Worm (Caenorhabditis elegans) whole organism, L1 larva: ENCODE data around the gene sre-16.

Source experiments
- C04F5.9 ChIP-seq: sonication (generic microtip); optimal IDR thresholded peaks from 2 replicates; lab custom pipeline; 2016; ENCODE audit warnings: missing genetic modification characterization, missing compliant biosample characterization
- C16A3.4 ChIP-seq: fragments of 150-350 bp; optimal IDR thresholded peaks from 2 replicates; lab custom pipeline; 2014; ENCODE audit warnings: missing biosample characterization, missing genetic modification characterization
- F16B12.6 ChIP-seq: fragments of 150-350 bp; optimal IDR thresholded peaks from 2 replicates; lab custom pipeline; 2014; ENCODE audit warnings: missing biosample characterization, missing genetic modification characterization
- blmp-1 ChIP-seq: fragments of 150-350 bp; optimal IDR thresholded peaks from 2 replicates; lab custom pipeline; 2014; ENCODE audit warnings: missing biosample characterization, missing genetic modification characterization
- ceh-82 ChIP-seq, 3 experiments: fragments of 150-350 bp in 1 of 3; sonication (generic microtip) in 2 of 3; optimal IDR thresholded peaks; 2 replicates each; lab custom pipeline; 2014 to 2017; ENCODE audit warnings: missing biosample characterization in 3 of 3, missing genetic modification characterization in 3 of 3
- ceh-88 ChIP-seq: fragments of 200-800 bp; sonication (Bioruptor generic); IDR thresholded peaks from 2 replicates; pipeline ENCODE4 v1.3.6; 2022; ENCODE audit warnings: missing genetic modification characterization, missing compliant biosample characterization
- dpl-1 ChIP-seq, 3 experiments: fragments of 150-350 bp in 2 of 3; sonication (generic microtip) in 1 of 3; optimal IDR thresholded peaks; 2 replicates each; lab custom pipeline; 2014 to 2017; ENCODE audit warnings: missing biosample characterization in 3 of 3, missing genetic modification characterization in 3 of 3, missing genetic modification reagents in 3 of 3
- dsc-1 ChIP-seq: sonication (generic microtip); optimal IDR thresholded peaks from 2 replicates; lab custom pipeline; 2016; ENCODE audit warnings: mild to moderate bottlenecking, missing genetic modification characterization, missing compliant biosample characterization
- efl-1 ChIP-seq, 4 experiments: fragments of 150-350 bp; optimal IDR thresholded peaks in 3 of 4; peaks in 1 of 4; 1 replicate in 1 of 4; 2 replicates in 3 of 4; lab custom pipeline; 2014; ENCODE audit warnings: missing biosample characterization in 2 of 4, missing genetic modification characterization in 2 of 4, missing genetic modification reagents in 2 of 4
- fkh-8 ChIP-seq: sonication (generic microtip); optimal IDR thresholded peaks from 2 replicates; lab custom pipeline; 2016; ENCODE audit warnings: mild to moderate bottlenecking, missing genetic modification characterization, missing compliant biosample characterization
- fos-1 ChIP-seq: fragments of 150-350 bp; optimal IDR thresholded peaks from 2 replicates; lab custom pipeline; 2014; ENCODE audit warnings: missing biosample characterization, missing genetic modification characterization
- grh-1 ChIP-seq: fragments of 200-800 bp; sonication (Bioruptor generic); IDR thresholded peaks from 2 replicates; pipeline ENCODE4 v1.3.6; 2022; ENCODE audit warnings: missing genetic modification reagents, missing genetic modification characterization, missing compliant biosample characterization
- isw-1 ChIP-seq: fragments of 200-800 bp; sonication (Bioruptor generic); IDR thresholded peaks from 2 replicates; pipeline ENCODE4 v1.3.6; 2022; ENCODE audit warnings: missing genetic modification characterization, missing compliant biosample characterization
- jun-1 ChIP-seq: fragments of 150-350 bp; optimal IDR thresholded peaks from 2 replicates; lab custom pipeline; 2014; ENCODE audit warnings: missing biosample characterization, missing genetic modification reagents, missing genetic modification characterization
- lin-13 ChIP-seq: fragments of 150-350 bp; optimal IDR thresholded peaks from 2 replicates; lab custom pipeline; 2014; ENCODE audit warnings: missing biosample characterization, missing genetic modification reagents, missing genetic modification characterization
- lin-14 ChIP-seq: fragments of 200-800 bp; sonication (Bioruptor generic); optimal IDR thresholded peaks from 2 replicates; lab custom pipeline; 2018; ENCODE audit warnings: mild to moderate bottlenecking, missing genetic modification characterization, moderate library complexity, missing compliant biosample characterization
- lin-15B ChIP-seq: fragments of 150-350 bp; sonication (generic microtip); optimal IDR thresholded peaks from 3 replicates; lab custom pipeline; 2014; ENCODE audit warnings: missing biosample characterization, missing genetic modification characterization
- lin-35 ChIP-seq, 2 experiments: fragments of 150-350 bp; optimal IDR thresholded peaks; 2 replicates each; lab custom pipeline; 2014; ENCODE audit warnings: missing biosample characterization in 2 of 2, missing genetic modification characterization in 2 of 2, missing genetic modification reagents in 2 of 2
- lsy-2 ChIP-seq, 2 experiments: fragments of 150-350 bp; optimal IDR thresholded peaks; 2 replicates each; lab custom pipeline; 2014; ENCODE audit warnings: missing biosample characterization in 2 of 2, missing genetic modification characterization in 2 of 2
- mdl-1 ChIP-seq, 2 experiments: fragments of 150-350 bp; optimal IDR thresholded peaks; 2 replicates each; lab custom pipeline; 2014 to 2017; ENCODE audit warnings: missing biosample characterization in 2 of 2, missing genetic modification characterization in 2 of 2, inconsistent platforms in 1 of 2
- mep-1 ChIP-seq: fragments of 150-350 bp; optimal IDR thresholded peaks from 2 replicates; lab custom pipeline; 2014; ENCODE audit warnings: missing biosample characterization, missing genetic modification characterization
- nhr-19 ChIP-seq: fragments of 200-800 bp; sonication (Bioruptor generic); conservative IDR thresholded peaks from 2 replicates; pipeline ENCODE4 v1.3.6; 2022; ENCODE audit warnings: missing genetic modification characterization, missing compliant biosample characterization
- nhr-20 ChIP-seq: sonication (generic microtip); optimal IDR thresholded peaks from 2 replicates; lab custom pipeline; 2016; ENCODE audit warnings: mild to moderate bottlenecking, missing genetic modification characterization, missing compliant biosample characterization
- nhr-47 ChIP-seq: sonication (generic microtip); optimal IDR thresholded peaks from 2 replicates; lab custom pipeline; 2016; ENCODE audit warnings: mild to moderate bottlenecking, missing genetic modification characterization, moderate library complexity, missing compliant biosample characterization
- nhr-71 ChIP-seq: sonication (generic microtip); optimal IDR thresholded peaks from 2 replicates; lab custom pipeline; 2016; ENCODE audit warnings: mild to moderate bottlenecking, missing genetic modification characterization, moderate library complexity, missing compliant biosample characterization
- nhr-77 ChIP-seq: fragments of 150-350 bp; optimal IDR thresholded peaks from 2 replicates; lab custom pipeline; 2014; ENCODE audit warnings: missing biosample characterization, missing genetic modification characterization
- nhr-84 ChIP-seq: sonication (generic microtip); optimal IDR thresholded peaks from 2 replicates; lab custom pipeline; 2017; ENCODE audit warnings: missing biosample characterization, missing genetic modification characterization
- nhr-85 ChIP-seq: sonication (generic microtip); peaks from one replicate; lab custom pipeline; 2016; ENCODE audit warnings: missing genetic modification characterization, inconsistent platforms, missing compliant biosample characterization
- nhr-90 ChIP-seq: sonication (generic microtip); optimal IDR thresholded peaks from 2 replicates; lab custom pipeline; 2016; ENCODE audit warnings: mild to moderate bottlenecking, missing genetic modification characterization, missing compliant biosample characterization; ENCODE audit not compliant: poor library complexity
- rnt-1 ChIP-seq: sonication (generic microtip); optimal IDR thresholded peaks from 2 replicates; lab custom pipeline; 2016; ENCODE audit warnings: mild to moderate bottlenecking, missing genetic modification characterization, moderate library complexity, missing compliant biosample characterization
- skn-1 ChIP-seq: fragments of 150-350 bp; optimal IDR thresholded peaks from 2 replicates; lab custom pipeline; 2014; ENCODE audit warnings: missing biosample characterization, missing genetic modification characterization
- snu-23 ChIP-seq: sonication (generic microtip); optimal IDR thresholded peaks from 2 replicates; lab custom pipeline; 2016; ENCODE audit warnings: missing genetic modification characterization, missing compliant biosample characterization
- swsn-7 ChIP-seq: sonication (generic microtip); optimal IDR thresholded peaks from 2 replicates; lab custom pipeline; 2016; ENCODE audit warnings: missing genetic modification characterization, missing compliant biosample characterization
- tbx-2 ChIP-seq: sonication (generic microtip); optimal IDR thresholded peaks from 2 replicates; lab custom pipeline; 2016; ENCODE audit warnings: missing genetic modification characterization, missing compliant biosample characterization
- unc-30 ChIP-seq: sonication (generic microtip); optimal IDR thresholded peaks from 2 replicates; lab custom pipeline; 2017; ENCODE audit warnings: missing biosample characterization, missing genetic modification characterization
- unc-86 ChIP-seq: sonication (generic microtip); optimal IDR thresholded peaks from 2 replicates; lab custom pipeline; 2016; ENCODE audit warnings: missing genetic modification characterization, missing compliant biosample characterization
- xbp-1 ChIP-seq: sonication (generic microtip); optimal IDR thresholded peaks from 2 replicates; lab custom pipeline; 2016; ENCODE audit warnings: missing genetic modification characterization, missing compliant biosample characterization
- zag-1 ChIP-seq: fragments of 150-350 bp; optimal IDR thresholded peaks from 2 replicates; lab custom pipeline; 2014; ENCODE audit warnings: missing biosample characterization, missing genetic modification characterization

Gene sre-16

DNA sequence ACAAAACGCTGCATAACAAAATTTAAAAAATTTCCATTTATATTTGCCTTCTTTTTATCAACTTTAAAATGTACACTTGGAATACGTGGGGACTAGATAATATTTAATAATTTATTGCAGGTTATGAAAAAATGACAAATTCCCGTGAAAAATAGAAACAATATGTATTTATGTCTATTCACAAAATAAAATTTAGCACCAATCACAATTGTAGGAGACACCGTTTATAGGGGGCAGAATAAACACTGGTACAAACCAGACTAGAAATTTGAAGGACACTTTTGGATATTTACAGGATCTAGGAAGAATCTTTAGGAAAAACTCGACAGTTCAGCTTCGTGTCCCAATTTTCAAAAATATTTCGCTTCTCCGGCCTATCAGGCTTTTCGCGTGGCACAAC lies 34.5 kb upstream of the sre-16 start, which contains the start of gene C42C1.3:
TSS of gene C42C1.3 (minus strand) at position 101 of the 400 bp plus-strand sequence.
- TF ChIP-seq mdl-1 (tag; optimal IDR thresholded peaks at IDR 0.05; lab: Kevin White, UChicago) (no peak), nhr-85 (tag; lab: Kevin White, UChicago) (peak; percentile 42)

DNA sequence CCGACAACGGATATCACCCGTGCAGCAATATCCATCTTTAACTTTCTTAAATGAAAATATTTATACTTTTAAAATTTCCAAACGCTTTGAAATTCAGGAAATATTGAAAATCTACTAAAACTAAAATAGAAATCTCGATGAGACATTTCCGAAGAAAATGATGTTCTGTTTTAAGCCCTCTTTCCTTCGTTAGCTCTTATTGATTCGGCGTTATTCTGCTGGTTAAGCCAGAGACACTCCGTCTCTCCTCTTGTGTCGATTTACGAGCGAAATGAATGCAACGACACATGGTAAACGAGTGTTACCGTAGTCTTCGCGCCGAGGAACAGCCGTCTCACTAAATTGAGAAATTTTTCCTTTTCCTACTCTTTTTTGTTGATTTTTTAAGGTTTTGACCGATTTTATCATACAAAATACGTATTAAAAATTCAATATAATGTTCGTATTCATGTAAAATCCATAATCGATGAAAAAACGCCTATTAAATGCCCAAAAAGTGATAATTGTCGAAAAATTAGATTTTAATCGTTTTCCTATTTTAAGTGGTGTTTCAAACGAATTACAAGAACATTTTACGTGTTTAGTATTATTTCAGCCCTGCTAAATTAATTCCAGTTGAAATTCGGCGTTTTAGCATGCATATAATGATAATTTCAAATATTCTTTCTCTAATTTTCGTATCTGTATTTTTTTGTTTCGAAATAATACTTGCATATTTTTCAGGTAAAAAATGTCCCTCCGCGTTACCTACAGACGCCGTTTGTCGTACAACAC lies 32.5 kb upstream of the sre-16 start, which contains the start of the genes ppm-1.H and rpl-34:
TSS of gene ppm-1.H (minus strand) at position 51 of the 774 bp plus-strand sequence.
TSS of gene rpl-34 (plus strand) at position 724 of the 774 bp plus-strand sequence.
- TF ChIP-seq lin-14 (GFP tag; lab: Kevin White, UChicago), result peak; percentile 71
- TF ChIP-seq zag-1 (tag; lab: Kevin White, UChicago), result no peak
- TF ChIP-seq nhr-20 (tag; lab: Kevin White, UChicago), result peak; percentile 52
- peak; percentile 73 to 86 for TF ChIP-seq efl-1 (optimal IDR thresholded peaks at IDR 0.05; lab: Kevin White, UChicago)
- peak; percentile 69 to 87 for TF ChIP-seq efl-1 (GFP tag; optimal IDR thresholded peaks at IDR 0.05 in 1 of 2; lab: Kevin White, UChicago)
- peak in 2 of 3 experiments; percentile 27 to 84 for TF ChIP-seq ceh-82 (tag; optimal IDR thresholded peaks at IDR 0.05; lab: Kevin White, UChicago)
- TF ChIP-seq C16A3.4 (tag; lab: Kevin White, UChicago), result peak; percentile 75
- peak; percentile 62 for TF ChIP-seq F16B12.6 (tag; lab: Kevin White, UChicago)
- no peak for TF ChIP-seq nhr-84 (tag; lab: Kevin White, UChicago)
- peak; percentile 20 for TF ChIP-seq nhr-19 (GFP tag; lab: Robert Waterston, UW)
- peak; percentile 65 for TF ChIP-seq xbp-1 (tag; lab: Kevin White, UChicago)
- TF ChIP-seq unc-86 (tag; lab: Kevin White, UChicago), result peak; percentile 19
- no peak for TF ChIP-seq grh-1 (GFP tag; lab: Robert Waterston, UW)
- TF ChIP-seq swsn-7 (tag; lab: Kevin White, UChicago), result peak; percentile 43
- TF ChIP-seq snu-23 (GFP tag; lab: Kevin White, UChicago), result peak; percentile 73
- TF ChIP-seq lin-35 (GFP tag; optimal IDR thresholded peaks at IDR 0.05; lab: Kevin White, UChicago), result peak; percentile 70 to 81
- TF ChIP-seq lin-15B (tag; lab: Kevin White, UChicago), result peak; percentile 62
- TF ChIP-seq mep-1 (tag; lab: Kevin White, UChicago), result peak; percentile 73
- peak; percentile 55 for TF ChIP-seq rnt-1 (tag; lab: Kevin White, UChicago)
- TF ChIP-seq unc-30 (tag; lab: Kevin White, UChicago), result no peak
- peak; percentile 54 for TF ChIP-seq fkh-8
- TF ChIP-seq nhr-71, result peak; percentile 63
- TF ChIP-seq blmp-1 (tag; lab: Kevin White, UChicago), result peak; percentile 70
- peak; percentile 47 for TF ChIP-seq skn-1
- peak; percentile 56 to 79 (median 66) for TF ChIP-seq dpl-1 (GFP tag; optimal IDR thresholded peaks at IDR 0.05; lab: Kevin White, UChicago)
- TF ChIP-seq tbx-2 (tag; lab: Kevin White, UChicago), result peak; percentile 49
- no peak for TF ChIP-seq C04F5.9 (tag; lab: Kevin White, UChicago)
- peak; percentile 29 for TF ChIP-seq nhr-77 (tag; lab: Kevin White, UChicago)
- TF ChIP-seq dsc-1, result peak; percentile 33
- peak; percentile 62 for TF ChIP-seq nhr-47 (tag; lab: Kevin White, UChicago)
- peak; percentile 38 for TF ChIP-seq lin-13
- no peak for TF ChIP-seq ceh-88 (GFP tag; lab: Robert Waterston, UW)
- TF ChIP-seq lsy-2 (tag; optimal IDR thresholded peaks at IDR 0.05; lab: Kevin White, UChicago), result peak; percentile 96 to 98
- peak; percentile 38 for TF ChIP-seq isw-1 (GFP tag; lab: Robert Waterston, UW)
- TF ChIP-seq jun-1 (tag; lab: Kevin White, UChicago), result no peak
- no peak for TF ChIP-seq nhr-90 (tag; lab: Kevin White, UChicago)
- TF ChIP-seq fos-1 (tag; lab: Kevin White, UChicago), result peak; percentile 9
- peak in 1 of 2 experiments; percentile 59 for TF ChIP-seq mdl-1 (tag; optimal IDR thresholded peaks at IDR 0.05; lab: Kevin White, UChicago)
